Fruit fly (Drosophila melanogaster) whole organism, wandering third instar larva: ENCODE data around the gene Pde6.

ENCODE experiments used
- Abd-B ChIP-seq: fragments of >200 bp; optimal IDR thresholded peaks from 2 replicates; lab custom pipeline; 2017; ENCODE audit warnings: missing biosample characterization, missing genetic modification characterization
- CG32264 ChIP-seq: fragments of 200-800 bp; sonication (Bioruptor generic); optimal IDR thresholded peaks from 2 replicates; lab custom pipeline; 2016; ENCODE audit warnings: missing biosample characterization, missing genetic modification characterization
- CG9705 ChIP-seq: fragments of 200-800 bp; sonication (Bioruptor generic); optimal IDR thresholded peaks from 2 replicates; lab custom pipeline; 2018; ENCODE audit warnings: missing biosample characterization, mild to moderate bottlenecking, missing genetic modification characterization
- CrebA ChIP-seq: fragments of 200-800 bp; sonication (Bioruptor generic); optimal IDR thresholded peaks from 2 replicates; lab custom pipeline; 2016; ENCODE audit warnings: missing biosample characterization, mild to moderate bottlenecking, missing genetic modification characterization, borderline replicate concordance
- Dfd ChIP-seq: fragments of >200 bp; optimal IDR thresholded peaks from 2 replicates; lab custom pipeline; 2017; ENCODE audit warnings: missing biosample characterization, missing genetic modification characterization
- Dif ChIP-seq: fragments of 200-275, 200-300 bp; sonication (Bioruptor generic); optimal IDR thresholded peaks from 2 replicates; lab custom pipeline; 2018; ENCODE audit warnings: missing biosample characterization, missing genetic modification characterization; ENCODE audit not compliant: partially characterized antibody
- GATAd ChIP-seq: sonication (Bioruptor generic); optimal IDR thresholded peaks from 2 replicates; lab custom pipeline; 2016; ENCODE audit warnings: missing biosample characterization, missing genetic modification characterization
- HLH106 ChIP-seq: fragments of 200-800 bp; optimal IDR thresholded peaks from 3 replicates; lab custom pipeline; 2019; ENCODE audit warnings: missing biosample characterization, mild to moderate bottlenecking, missing genetic modification characterization, moderate library complexity
- Hnf4 ChIP-seq: fragments of 200-800 bp; sonication (Bioruptor generic); optimal IDR thresholded peaks from 2 replicates; lab custom pipeline; 2016; ENCODE audit warnings: missing biosample characterization, mild to moderate bottlenecking, missing genetic modification characterization
- Hr78 ChIP-seq: fragments of >200 bp; optimal IDR thresholded peaks from 2 replicates; lab custom pipeline; 2017; ENCODE audit warnings: missing biosample characterization, missing genetic modification characterization
- Hr83 ChIP-seq: fragments of 200-300 bp; sonication (Bioruptor generic); optimal IDR thresholded peaks from 2 replicates; lab custom pipeline; 2016; ENCODE audit warnings: missing biosample characterization, mild to moderate bottlenecking, missing genetic modification characterization, moderate library complexity; ENCODE audit not compliant: poor library complexity, severe bottlenecking
- Jra ChIP-seq: sonication (Bioruptor generic); optimal IDR thresholded peaks from 2 replicates; lab custom pipeline; 2016; ENCODE audit warnings: missing biosample characterization, missing genetic modification characterization
- Myc ChIP-seq: fragments of >200 bp; optimal IDR thresholded peaks from 2 replicates; lab custom pipeline; 2017
- N ChIP-seq: fragments of >200 bp; optimal IDR thresholded peaks from 2 replicates; lab custom pipeline; 2018; ENCODE audit warnings: missing biosample characterization, missing external identifiers, missing genetic modification characterization
- OdsH ChIP-seq: fragments of 200-800 bp; sonication (Bioruptor generic); optimal IDR thresholded peaks from 2 replicates; lab custom pipeline; 2016; ENCODE audit warnings: missing biosample characterization, mild to moderate bottlenecking, missing genetic modification characterization
- Rel ChIP-seq, 2 experiments: fragments of 200-800 bp; sonication (Bioruptor generic) in 1 of 2; optimal IDR thresholded peaks; 2 replicates in 1 of 2; 3 replicates in 1 of 2; lab custom pipeline; 2016 to 2019; ENCODE audit warnings: mild to moderate bottlenecking in 2 of 2, missing biosample characterization in 2 of 2, missing genetic modification characterization in 2 of 2, moderate library complexity in 1 of 2
- Sp1 ChIP-seq: fragments of 200-800 bp; sonication (Bioruptor generic); optimal IDR thresholded peaks from 3 replicates; lab custom pipeline; 2019; ENCODE audit warnings: missing biosample characterization, mild to moderate bottlenecking, missing genetic modification characterization, moderate library complexity
- Vsx2 ChIP-seq: fragments of 200-300, 225-300 bp; sonication (Bioruptor generic); optimal IDR thresholded peaks from 2 replicates; lab custom pipeline; 2018; ENCODE audit warnings: missing biosample characterization, missing genetic modification characterization; ENCODE audit not compliant: partially characterized antibody
- br ChIP-seq: fragments of 200-800 bp; sonication (Bioruptor generic); optimal IDR thresholded peaks from 2 replicates; lab custom pipeline; 2016; ENCODE audit warnings: missing biosample characterization, missing genetic modification characterization
- brk ChIP-seq: fragments of 200-800 bp; sonication (Bioruptor generic); optimal IDR thresholded peaks from 2 replicates; lab custom pipeline; 2016; ENCODE audit warnings: missing biosample characterization, mild to moderate bottlenecking, missing genetic modification characterization
- dl ChIP-seq, 2 experiments: fragments of 175-275, 200-275 bp in 1 of 2; fragments of 200-275 bp in 1 of 2; sonication (Bioruptor generic); optimal IDR thresholded peaks; lab custom pipeline; 2018; ENCODE audit warnings: mild to moderate bottlenecking in 2 of 2, missing biosample characterization in 2 of 2, missing genetic modification characterization in 2 of 2, moderate library complexity in 2 of 2; ENCODE audit not compliant: partially characterized antibody in 2 of 2, insufficient read depth in 1 of 2
- dmrt93B ChIP-seq: fragments of 200-800 bp; sonication (Bioruptor generic); optimal IDR thresholded peaks from 2 replicates; lab custom pipeline; 2018; ENCODE audit warnings: missing biosample characterization, mild to moderate bottlenecking, missing genetic modification characterization
- dsf ChIP-seq: sonication (Bioruptor generic); optimal IDR thresholded peaks from 2 replicates; lab custom pipeline; 2016; ENCODE audit warnings: missing biosample characterization, missing genetic modification characterization, borderline replicate concordance
- ey ChIP-seq: fragments of 200-800 bp; sonication (Bioruptor generic); optimal IDR thresholded peaks from 2 replicates; lab custom pipeline; 2016; ENCODE audit warnings: missing biosample characterization, missing genetic modification characterization
- foxo ChIP-seq, 2 experiments: fragments of 200-800 bp; sonication (Bioruptor generic); optimal IDR thresholded peaks; 2 replicates in 1 of 2; 3 replicates in 1 of 2; lab custom pipeline; 2016 to 2017; ENCODE audit warnings: missing biosample characterization in 2 of 2, missing genetic modification characterization in 2 of 2
- fru ChIP-seq: fragments of 200-800 bp; sonication (Bioruptor generic); optimal IDR thresholded peaks from 3 replicates; lab custom pipeline; 2016; ENCODE audit warnings: missing biosample characterization, mild to moderate bottlenecking, missing genetic modification characterization
- h ChIP-seq: fragments of 200-800 bp; sonication (Bioruptor generic); optimal IDR thresholded peaks from 3 replicates; lab custom pipeline; 2016; ENCODE audit warnings: missing biosample characterization, mild to moderate bottlenecking, missing genetic modification characterization
- jim ChIP-seq: fragments of 175-275, 200-325 bp; sonication (Bioruptor generic); optimal IDR thresholded peaks from 2 replicates; lab custom pipeline; 2016; ENCODE audit warnings: missing biosample characterization, mild to moderate bottlenecking, missing genetic modification characterization
- lola ChIP-seq: fragments of >200 bp; optimal IDR thresholded peaks from 2 replicates; lab custom pipeline; 2017; ENCODE audit warnings: missing biosample characterization, missing genetic modification characterization
- psq ChIP-seq: fragments of 200-800 bp; sonication (Bioruptor generic); optimal IDR thresholded peaks from 3 replicates; lab custom pipeline; 2017; ENCODE audit warnings: missing biosample characterization, mild to moderate bottlenecking, missing genetic modification characterization, moderate library complexity
- rgr ChIP-seq: fragments of 200-800 bp; sonication (Bioruptor generic); optimal IDR thresholded peaks from 3 replicates; lab custom pipeline; 2016; ENCODE audit warnings: missing biosample characterization, mild to moderate bottlenecking, missing genetic modification characterization
- sage ChIP-seq: fragments of 200-800 bp; sonication (Bioruptor generic); optimal IDR thresholded peaks from 2 replicates; lab custom pipeline; 2016; ENCODE audit warnings: missing biosample characterization, mild to moderate bottlenecking, missing genetic modification characterization
- sv ChIP-seq: fragments of 200-800 bp; sonication (Bioruptor generic); optimal IDR thresholded peaks from 3 replicates; lab custom pipeline; 2016; ENCODE audit warnings: missing biosample characterization, missing genetic modification characterization
- tai ChIP-seq: sonication (Bioruptor generic); optimal IDR thresholded peaks from 2 replicates; lab custom pipeline; 2016; ENCODE audit warnings: missing biosample characterization, missing genetic modification characterization
- usp ChIP-seq: fragments of >200 bp; optimal IDR thresholded peaks from 2 replicates; lab custom pipeline; 2017; ENCODE audit warnings: missing biosample characterization, missing genetic modification characterization
- woc ChIP-seq: sonication (Bioruptor generic); optimal IDR thresholded peaks from 2 replicates; lab custom pipeline; 2016; ENCODE audit warnings: missing biosample characterization, mild to moderate bottlenecking, missing genetic modification characterization

The Pde6 gene

DNA sequence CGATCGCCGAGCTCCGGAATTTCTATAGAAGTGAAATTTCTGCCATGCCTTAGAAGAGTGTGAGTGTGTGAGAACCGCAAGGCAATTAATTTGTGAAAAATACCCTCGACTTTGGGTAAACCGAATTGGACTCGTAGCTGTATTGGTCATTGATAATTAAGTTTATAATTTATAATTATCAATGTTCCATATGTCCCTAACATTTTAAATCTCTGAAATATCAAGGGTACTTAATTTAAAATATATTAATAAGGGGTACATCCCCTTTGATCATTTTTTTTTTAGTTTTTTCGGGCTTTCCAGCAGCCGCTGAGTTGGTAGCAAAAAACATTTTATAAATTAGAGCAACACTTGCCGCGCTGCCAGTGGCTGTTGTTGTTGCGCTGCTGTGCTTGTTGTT is 53.0 kb downstream of the Pde6 start:
- TF ChIP-seq HLH106 (tag; lab: Kevin White, UChicago), result no peak
- no peak for TF ChIP-seq woc (GFP tag; lab: Kevin White, UChicago)
- no peak for TF ChIP-seq dmrt93B (GFP tag; lab: Kevin White, UChicago)
- no peak for TF ChIP-seq brk (GFP tag; lab: Kevin White, UChicago)
- TF ChIP-seq Jra (GFP tag; lab: Kevin White, UChicago), result no peak
- TF ChIP-seq CG32264 (GFP tag; lab: Kevin White, UChicago), result no peak
- TF ChIP-seq Myc (lab: Kevin White, UChicago), result no peak
- no peak for TF ChIP-seq sage (GFP tag; lab: Kevin White, UChicago)
- no peak for TF ChIP-seq N (GFP tag; lab: Kevin White, UChicago)
- TF ChIP-seq jim (GFP tag; lab: Kevin White, UChicago), result no peak
- TF ChIP-seq usp (GFP tag; lab: Kevin White, UChicago), result no peak
- no peak for TF ChIP-seq rgr (GFP tag; lab: Kevin White, UChicago)
- TF ChIP-seq Hr78 (GFP tag; lab: Kevin White, UChicago), result no peak
- TF ChIP-seq, all 38 proteins: peak for 0

DNA sequence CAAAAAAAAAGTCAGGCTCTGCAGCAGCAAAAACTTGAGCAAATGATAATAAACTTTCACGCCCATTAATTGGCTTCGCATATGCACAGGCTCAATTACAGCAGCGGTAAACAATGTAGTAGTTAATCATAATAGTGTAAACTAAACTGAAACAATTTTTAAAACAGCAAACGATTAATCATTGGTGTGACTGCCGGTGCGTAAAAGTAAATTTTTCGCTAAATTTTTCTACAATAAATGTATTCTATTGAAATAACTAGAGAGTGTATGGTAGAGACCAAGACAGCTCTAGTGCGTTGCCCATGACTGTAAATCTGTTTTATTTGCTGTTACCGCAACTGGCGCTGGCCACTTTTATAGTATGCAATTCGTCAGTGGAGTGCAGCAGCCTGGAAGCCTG is 60.0 kb downstream of the Pde6 start:
- peak in 1 of 2 experiments; percentile 42 for TF ChIP-seq foxo (GFP tag; optimal IDR thresholded peaks at IDR 0.05; lab: Kevin White, UChicago)
- TF ChIP-seq br (GFP tag; lab: Kevin White, UChicago), result peak; percentile 38
- no peak for TF ChIP-seq sv (GFP tag; lab: Kevin White, UChicago)
- TF ChIP-seq woc (GFP tag; lab: Kevin White, UChicago), result peak; percentile 42
- peak; percentile 52 for TF ChIP-seq fru (GFP tag; lab: Kevin White, UChicago)
- peak; percentile 40 for TF ChIP-seq h
- no peak for TF ChIP-seq CG9705 (GFP tag; lab: Kevin White, UChicago)
- no peak for TF ChIP-seq CrebA (GFP tag; lab: Kevin White, UChicago)
- peak; percentile 48 for TF ChIP-seq rgr (GFP tag; lab: Kevin White, UChicago)
- TF ChIP-seq ey, result peak; percentile 58
- peak; percentile 35 for TF ChIP-seq HLH106 (tag; lab: Kevin White, UChicago)
- no peak for TF ChIP-seq sage (GFP tag; lab: Kevin White, UChicago)
- TF ChIP-seq Sp1 (GFP tag; lab: Kevin White, UChicago), result peak; percentile 45
- peak; percentile 55 for TF ChIP-seq OdsH (GFP tag; lab: Kevin White, UChicago)
- TF ChIP-seq Hnf4 (GFP tag; lab: Kevin White, UChicago), result peak; percentile 28
- TF ChIP-seq, all 38 proteins: peak for 11

dm6 chr3R:14496385-14496784 is 61.7 kb downstream of the Pde6 start:
- peak; percentile 40 for TF ChIP-seq br (GFP tag; lab: Kevin White, UChicago)
- TF ChIP-seq OdsH (GFP tag; lab: Kevin White, UChicago), result peak; percentile 4
- no peak for TF ChIP-seq Myc (lab: Kevin White, UChicago)
- TF ChIP-seq ey, result peak; percentile 26
- TF ChIP-seq HLH106 (tag; lab: Kevin White, UChicago), result peak; percentile 8
- peak; percentile 15 for TF ChIP-seq h
- no peak for TF ChIP-seq psq (GFP tag; lab: Kevin White, UChicago)
- TF ChIP-seq CG32264 (GFP tag; lab: Kevin White, UChicago), result no peak
- TF ChIP-seq foxo (GFP tag; optimal IDR thresholded peaks at IDR 0.05; lab: Kevin White, UChicago), result peak in 1 of 2 experiments; percentile 4
- TF ChIP-seq dsf, result no peak
- no peak for TF ChIP-seq Rel (GFP tag; optimal IDR thresholded peaks at IDR 0.05; lab: Kevin White, UChicago)
- no peak for TF ChIP-seq Rel (tag; optimal IDR thresholded peaks at IDR 0.05; lab: Kevin White, UChicago)
- no peak for TF ChIP-seq Hnf4 (GFP tag; lab: Kevin White, UChicago)
- TF ChIP-seq woc (GFP tag; lab: Kevin White, UChicago), result peak; percentile 4
- TF ChIP-seq rgr (GFP tag; lab: Kevin White, UChicago), result peak; percentile 45
- TF ChIP-seq fru (GFP tag; lab: Kevin White, UChicago), result peak; percentile 57
- no peak for TF ChIP-seq Abd-B (GFP tag; lab: Kevin White, UChicago)
- TF ChIP-seq Sp1 (GFP tag; lab: Kevin White, UChicago), result no peak

dm6 chr3R:14493936-14494335 is 64.2 kb downstream of the Pde6 start:
- no peak for TF ChIP-seq sv (GFP tag; lab: Kevin White, UChicago)
- TF ChIP-seq Hnf4 (GFP tag; lab: Kevin White, UChicago), result peak; percentile 0
- TF ChIP-seq CG32264 (GFP tag; lab: Kevin White, UChicago), result no peak
- peak; percentile 2 for TF ChIP-seq rgr (GFP tag; lab: Kevin White, UChicago)
- peak in 1 of 2 experiments; percentile 42 for TF ChIP-seq foxo (GFP tag; optimal IDR thresholded peaks at IDR 0.05; lab: Kevin White, UChicago)
- TF ChIP-seq fru (GFP tag; lab: Kevin White, UChicago), result peak; percentile 27
- no peak for TF ChIP-seq sage (GFP tag; lab: Kevin White, UChicago)
- TF ChIP-seq Dif (GFP tag; lab: Kevin White, UChicago), result no peak
- TF ChIP-seq HLH106 (tag; lab: Kevin White, UChicago), result peak; percentile 29
- no peak for TF ChIP-seq Dfd
- TF ChIP-seq ey, result no peak
- no peak for TF ChIP-seq lola (GFP tag; lab: Kevin White, UChicago)
- no peak for TF ChIP-seq Vsx2 (GFP tag; lab: Kevin White, UChicago)
- no peak for TF ChIP-seq brk (GFP tag; lab: Kevin White, UChicago)
- TF ChIP-seq br (GFP tag; lab: Kevin White, UChicago), result peak; percentile 22
- no peak for TF ChIP-seq Hr83 (GFP tag; lab: Kevin White, UChicago)
- no peak for TF ChIP-seq jim (GFP tag; lab: Kevin White, UChicago)
- TF ChIP-seq usp (GFP tag; lab: Kevin White, UChicago), result no peak
- TF ChIP-seq woc (GFP tag; lab: Kevin White, UChicago), result no peak
- no peak for TF ChIP-seq N (GFP tag; lab: Kevin White, UChicago)
- TF ChIP-seq OdsH (GFP tag; lab: Kevin White, UChicago), result peak; percentile 19
- no peak for TF ChIP-seq Myc (lab: Kevin White, UChicago)
- TF ChIP-seq GATAd, result no peak
- no peak for TF ChIP-seq tai
- TF ChIP-seq h, result peak; percentile 32
- no peak for TF ChIP-seq CrebA (GFP tag; lab: Kevin White, UChicago)
- TF ChIP-seq dmrt93B (GFP tag; lab: Kevin White, UChicago), result peak; percentile 21
- TF ChIP-seq Jra (GFP tag; lab: Kevin White, UChicago), result no peak
- TF ChIP-seq dl (GFP tag; optimal IDR thresholded peaks at IDR 0.05; lab: Kevin White, UChicago; ENCODE audit: insufficient read depth in 1 of 2, partially characterized antibody in 2 of 2), result no peak
- no peak for TF ChIP-seq dsf
- TF ChIP-seq CG9705 (GFP tag; lab: Kevin White, UChicago), result no peak
